Worm (Caenorhabditis elegans) whole organism, late embryonic: ENCODE measurements around the gene snu-66.

Experiments used
- C08G9.2 ChIP-seq: sonication (generic microtip); optimal IDR thresholded peaks from 2 replicates; lab custom pipeline; 2016; ENCODE audit warnings: mild to moderate bottlenecking, missing genetic modification characterization, moderate library complexity, missing compliant biosample characterization
- F13H6.1 ChIP-seq: sonication (generic microtip); optimal IDR thresholded peaks from 2 replicates; lab custom pipeline; 2016; ENCODE audit warnings: missing genetic modification characterization, missing compliant biosample characterization
- T23F11.4 ChIP-seq: fragments of 200-800 bp; sonication (Bioruptor generic); optimal IDR thresholded peaks from 2 replicates; lab custom pipeline; 2018; ENCODE audit warnings: mild to moderate bottlenecking, missing genetic modification characterization, missing compliant biosample characterization
- Y22D7AL.16 ChIP-seq: sonication (generic microtip); optimal IDR thresholded peaks from 2 replicates; lab custom pipeline; 2016; ENCODE audit warnings: missing genetic modification characterization, missing compliant biosample characterization
- ama-1 ChIP-seq: fragments of 150-350 bp; optimal IDR thresholded peaks from 2 replicates; lab custom pipeline; 2014
- ceh-14 ChIP-seq: sonication (generic microtip); optimal IDR thresholded peaks from 2 replicates; lab custom pipeline; 2016; ENCODE audit warnings: missing genotype, missing genetic modification characterization, missing compliant biosample characterization
- ceh-18 ChIP-seq: sonication (generic microtip); optimal IDR thresholded peaks from 2 replicates; lab custom pipeline; 2016; ENCODE audit warnings: missing genetic modification characterization, missing compliant biosample characterization
- ceh-22 ChIP-seq: sonication (generic microtip); optimal IDR thresholded peaks from 2 replicates; lab custom pipeline; 2017; ENCODE audit warnings: missing biosample characterization, missing genetic modification characterization
- ceh-24 ChIP-seq: sonication (generic microtip); optimal IDR thresholded peaks from 2 replicates; lab custom pipeline; 2016; ENCODE audit warnings: mild to moderate bottlenecking, missing genetic modification characterization, missing compliant biosample characterization
- ceh-30 ChIP-seq: fragments of 150-350 bp; optimal IDR thresholded peaks from 2 replicates; lab custom pipeline; 2014; ENCODE audit warnings: missing biosample characterization, missing genetic modification characterization
- ceh-31 ChIP-seq: sonication (generic microtip); optimal IDR thresholded peaks from 2 replicates; lab custom pipeline; 2016; ENCODE audit warnings: missing genetic modification characterization, missing compliant biosample characterization
- ceh-34 ChIP-seq: sonication (generic microtip); optimal IDR thresholded peaks from 2 replicates; lab custom pipeline; 2016; ENCODE audit warnings: mild to moderate bottlenecking, missing genetic modification characterization, missing compliant biosample characterization
- ceh-45 ChIP-seq: fragments of 200-800 bp; sonication (Bioruptor generic); IDR thresholded peaks from 2 replicates; pipeline ENCODE4 v1.3.6; 2022; ENCODE audit warnings: missing genetic modification reagents, missing genetic modification characterization, missing compliant biosample characterization
- ceh-9 ChIP-seq: sonication (generic microtip); optimal IDR thresholded peaks from 2 replicates; lab custom pipeline; 2016; ENCODE audit warnings: mild to moderate bottlenecking, missing genetic modification characterization, inconsistent platforms, missing compliant biosample characterization
- che-1 ChIP-seq: sonication (generic microtip); optimal IDR thresholded peaks from 2 replicates; lab custom pipeline; 2016; ENCODE audit warnings: mild to moderate bottlenecking, missing genetic modification characterization, missing compliant biosample characterization
- dve-1 ChIP-seq: sonication (generic microtip); optimal IDR thresholded peaks from 2 replicates; lab custom pipeline; 2017; ENCODE audit warnings: antibody characterized with exemption, mild to moderate bottlenecking, missing genetic modification characterization, missing compliant biosample characterization
- elt-2 ChIP-seq: sonication (generic microtip); optimal IDR thresholded peaks from 2 replicates; lab custom pipeline; 2016; ENCODE audit warnings: missing genetic modification reagents, missing genetic modification characterization, missing compliant biosample characterization
- elt-4 ChIP-seq: sonication (generic microtip); optimal IDR thresholded peaks from 2 replicates; lab custom pipeline; 2016; ENCODE audit warnings: missing genetic modification characterization, missing compliant biosample characterization
- ets-4 ChIP-seq: sonication (generic microtip); optimal IDR thresholded peaks from 2 replicates; lab custom pipeline; 2016; ENCODE audit warnings: missing genetic modification characterization, missing compliant biosample characterization
- fax-1 ChIP-seq: sonication (generic microtip); optimal IDR thresholded peaks from 2 replicates; lab custom pipeline; 2016; ENCODE audit warnings: missing genotype, missing genetic modification characterization, missing compliant biosample characterization
- fkh-10 ChIP-seq: fragments of 150-350 bp; optimal IDR thresholded peaks from 2 replicates; lab custom pipeline; 2014; ENCODE audit warnings: missing biosample characterization, missing genetic modification reagents, missing genetic modification characterization
- gmeb-2 ChIP-seq: sonication (generic microtip); optimal IDR thresholded peaks from 2 replicates; lab custom pipeline; 2016; ENCODE audit warnings: missing genetic modification characterization, inconsistent platforms, missing compliant biosample characterization
- hlh-13 ChIP-seq: fragments of 200-800 bp; sonication (Bioruptor generic); optimal IDR thresholded peaks from 2 replicates; lab custom pipeline; 2018; ENCODE audit warnings: mild to moderate bottlenecking, missing genetic modification characterization, missing compliant biosample characterization
- hlh-30 ChIP-seq: sonication (generic microtip); optimal IDR thresholded peaks from 2 replicates; lab custom pipeline; 2017; ENCODE audit warnings: antibody characterized with exemption, missing genetic modification characterization, missing compliant biosample characterization; ENCODE audit not compliant: insufficient read depth
- hlh-8 ChIP-seq: sonication (generic microtip); optimal IDR thresholded peaks from 2 replicates; lab custom pipeline; 2016; ENCODE audit warnings: missing genotype, missing genetic modification characterization, missing compliant biosample characterization
- lim-6 ChIP-seq: sonication (generic microtip); optimal IDR thresholded peaks from 2 replicates; lab custom pipeline; 2016; ENCODE audit warnings: missing genetic modification characterization, missing compliant biosample characterization
- lin-11 ChIP-seq: fragments of 200-800 bp; sonication (Bioruptor generic); optimal IDR thresholded peaks from 2 replicates; lab custom pipeline; 2018; ENCODE audit warnings: mild to moderate bottlenecking, missing genetic modification characterization, missing compliant biosample characterization
- madf-2 ChIP-seq: sonication (generic microtip); optimal IDR thresholded peaks from 2 replicates; lab custom pipeline; 2017; ENCODE audit warnings: missing genetic modification characterization, missing compliant biosample characterization
- npax-4 ChIP-seq: sonication (generic microtip); optimal IDR thresholded peaks from 2 replicates; lab custom pipeline; 2016; ENCODE audit warnings: missing genetic modification characterization, missing compliant biosample characterization
- odd-2 ChIP-seq: sonication (generic microtip); optimal IDR thresholded peaks from 2 replicates; lab custom pipeline; 2017; ENCODE audit warnings: antibody characterized with exemption, mild to moderate bottlenecking, missing genetic modification characterization, missing compliant biosample characterization
- pag-3 ChIP-seq: sonication (generic microtip); optimal IDR thresholded peaks from 2 replicates; lab custom pipeline; 2016; ENCODE audit warnings: missing compliant biosample characterization, missing genetic modification characterization, borderline replicate concordance
- pqm-1 ChIP-seq: sonication (generic microtip); optimal IDR thresholded peaks from 2 replicates; lab custom pipeline; 2016; ENCODE audit warnings: missing genetic modification characterization, missing compliant biosample characterization
- pros-1 ChIP-seq: fragments of 150-350 bp; optimal IDR thresholded peaks from 2 replicates; lab custom pipeline; 2014; ENCODE audit warnings: missing biosample characterization, missing genetic modification reagents, missing genetic modification characterization
- sdc-2 ChIP-seq: sonication (generic microtip); optimal IDR thresholded peaks from 2 replicates; lab custom pipeline; 2016; ENCODE audit warnings: missing genotype, missing genetic modification characterization, missing compliant biosample characterization
- sox-2 ChIP-seq: fragments of 200-800 bp; sonication (Bioruptor generic); IDR thresholded peaks from 2 replicates; pipeline ENCODE4 v1.3.6; 2022; ENCODE audit warnings: missing genetic modification reagents, missing genetic modification characterization, missing compliant biosample characterization
- sox-4 ChIP-seq: sonication (generic microtip); optimal IDR thresholded peaks from 2 replicates; lab custom pipeline; 2017; ENCODE audit warnings: mild to moderate bottlenecking, missing genetic modification characterization, inconsistent platforms, missing compliant biosample characterization
- tbx-2 ChIP-seq: sonication (generic microtip); optimal IDR thresholded peaks from 2 replicates; lab custom pipeline; 2016; ENCODE audit warnings: missing genetic modification characterization, missing compliant biosample characterization
- unc-42 ChIP-seq: sonication (generic microtip); optimal IDR thresholded peaks from 2 replicates; lab custom pipeline; 2016; ENCODE audit warnings: missing genotype, missing genetic modification characterization, missing compliant biosample characterization
- zip-5 ChIP-seq: sonication (generic microtip); optimal IDR thresholded peaks from 2 replicates; lab custom pipeline; 2016; ENCODE audit warnings: missing genetic modification characterization, missing compliant biosample characterization
- ztf-16 ChIP-seq: sonication (generic microtip); optimal IDR thresholded peaks from 2 replicates; lab custom pipeline; 2017; ENCODE audit warnings: missing genetic modification characterization, missing compliant biosample characterization

The snu-66 gene

DNA sequence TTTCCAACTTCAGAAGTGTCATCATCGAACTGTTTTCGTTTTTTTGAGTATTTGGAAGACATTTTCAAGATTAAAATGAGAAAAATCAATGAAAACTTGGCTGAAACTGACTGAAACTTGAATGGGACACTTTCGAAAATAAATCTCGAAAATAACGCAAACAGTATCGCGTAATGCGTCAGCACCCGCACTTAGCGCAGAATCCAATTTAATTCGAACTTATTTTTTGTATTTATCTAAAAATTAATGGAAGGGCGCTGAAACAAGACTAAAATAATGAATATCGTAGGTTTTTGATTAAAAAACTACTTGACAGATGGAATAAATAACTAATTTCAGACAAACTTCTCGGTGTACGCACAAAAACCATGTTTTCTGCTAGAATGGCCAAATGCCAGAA is at the start of gene snu-66, which contains the start of gene ints-9:
TSS of gene snu-66 (minus strand) at position 108 of the 400 bp plus-strand sequence.
TSS of gene ints-9 (plus strand) at position 240 of the 400 bp plus-strand sequence.
- TF ChIP-seq T23F11.4 (GFP tag; lab: Kevin White, UChicago) (no peak), ets-4 (tag; lab: Kevin White, UChicago) (no peak), sox-4 (tag; lab: Kevin White, UChicago) (no peak), hlh-30 (tag; lab: Kevin White, UChicago) (no peak), fkh-10 (no peak), hlh-13 (GFP tag; lab: Kevin White, UChicago) (no peak), che-1 (no peak), unc-42 (tag; lab: Kevin White, UChicago) (peak; percentile 66), elt-2 (tag; lab: Kevin White, UChicago) (no peak)

ce11 chrV:7624652-7625051 is 49.2 kb upstream of the snu-66 start, which contains the start of gene grsp-4:
Gene grsp-4 (plus strand): TSS chrV:7624952.
- TF ChIP-seq zip-5 (tag; lab: Kevin White, UChicago) (no peak), madf-2 (tag; lab: Kevin White, UChicago) (no peak), lin-11 (tag; lab: Kevin White, UChicago) (no peak), ceh-34 (tag; lab: Kevin White, UChicago) (no peak), hlh-8 (tag; lab: Kevin White, UChicago) (no peak), lim-6 (tag; lab: Kevin White, UChicago) (no peak), pros-1 (tag; lab: Kevin White, UChicago) (no peak), ama-1 (lab: Kevin White, UChicago) (no peak), F13H6.1 (tag; lab: Kevin White, UChicago) (no peak), ceh-45 (GFP tag; lab: Robert Waterston, UW) (no peak), ceh-18 (no peak), elt-4 (tag; lab: Kevin White, UChicago) (no peak), unc-42 (tag; lab: Kevin White, UChicago) (no peak), pag-3 (tag; lab: Kevin White, UChicago) (no peak), gmeb-2 (tag; lab: Kevin White, UChicago) (no peak), odd-2 (no peak), ceh-9 (no peak), dve-1 (tag; lab: Kevin White, UChicago) (no peak), ceh-24 (tag; lab: Kevin White, UChicago) (no peak)

ce11 chrV:7624152-7624551 is 48.7 kb upstream of the snu-66 start, which contains the start of gene C50E3.13:
Gene C50E3.13 (minus strand): TSS chrV:7624252.
- TF ChIP-seq npax-4 (tag; lab: Kevin White, UChicago) (no peak), sox-2 (GFP tag; lab: Robert Waterston, UW) (no peak), C08G9.2 (no peak), fax-1 (tag; lab: Kevin White, UChicago) (no peak)

DNA sequence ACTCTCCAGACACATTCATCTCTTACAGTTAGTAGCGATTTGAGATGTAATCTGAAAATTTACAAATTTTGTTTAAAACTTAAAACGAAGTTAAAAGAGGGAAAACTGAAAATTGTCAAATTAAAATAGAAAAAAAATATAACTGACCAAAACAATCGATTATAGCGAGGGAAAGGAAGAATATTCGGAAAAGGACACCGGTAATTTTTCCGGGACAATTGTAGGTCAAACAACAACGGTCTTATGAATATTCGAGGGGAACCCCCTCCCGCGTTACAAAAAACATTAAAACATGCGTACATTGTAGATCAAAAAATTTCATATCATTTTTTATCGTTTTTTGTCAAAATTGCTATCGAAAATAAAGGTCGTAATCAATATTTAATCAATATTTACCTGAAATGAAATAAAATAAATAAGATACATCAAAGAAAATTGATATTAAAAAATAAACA is 46.6 kb upstream of the snu-66 start, which contains the start of gene C50E3.12:
TSS of gene C50E3.12 (minus strand) at position 51 of the 455 bp plus-strand sequence.
- TF ChIP-seq sdc-2 (tag; lab: Kevin White, UChicago) (no peak), che-1 (no peak), Y22D7AL.16 (no peak), ceh-34 (tag; lab: Kevin White, UChicago) (no peak), ama-1 (lab: Kevin White, UChicago) (no peak), ceh-18 (no peak), pros-1 (tag; lab: Kevin White, UChicago) (no peak), gmeb-2 (tag; lab: Kevin White, UChicago) (no peak), pqm-1 (no peak), ceh-31 (tag; lab: Kevin White, UChicago) (no peak), unc-42 (tag; lab: Kevin White, UChicago) (no peak), tbx-2 (tag; lab: Kevin White, UChicago) (no peak), ztf-16 (tag; lab: Kevin White, UChicago) (no peak), ceh-14 (no peak), ceh-22 (no peak), hlh-13 (GFP tag; lab: Kevin White, UChicago) (no peak), ceh-30 (tag; lab: Kevin White, UChicago) (no peak)
